Fruit fly (Drosophila melanogaster): ENCODE data around the gene Alg10.
A peak's percentile ranks its signal among the peaks of the same experiment; 100 is the strongest.

The Alg10 gene

dm6 chr3L:11124439-11124838, 40.3 kb upstream of the Alg10 start (continued):
- TF ChIP-seq MTF-1 (GFP tag; optimal IDR thresholded peaks at IDR 0.05; ENCODE audit: borderline replicate concordance) (no peak), MBD-R2 (GFP tag; IDR thresholded peaks at IDR 0.05) (no peak), pzg (GFP tag; optimal IDR thresholded peaks at IDR 0.05) (no peak), CG2129 (GFP tag; IDR thresholded peaks at IDR 0.05; ENCODE audit: partially characterized antibody) (no peak), nmo (GFP tag; optimal IDR thresholded peaks at IDR 0.05) (peak; percentile 14), CG10979 (tag; optimal IDR thresholded peaks at IDR 0.05) (peak; percentile 27), gce (GFP tag; IDR thresholded peaks at IDR 0.05) (no peak), ttk (GFP tag; IDR thresholded peaks at IDR 0.05) (no peak), CG15696 (tag; optimal IDR thresholded peaks at IDR 0.05) (no peak), Med (GFP tag) (peak; percentile 79), Dip3 (GFP tag; optimal IDR thresholded peaks at IDR 0.05) (no peak), hbn (GFP tag; IDR thresholded peaks at IDR 0.05; ENCODE audit: partially characterized antibody) (no peak), Pdp1 (GFP tag; optimal IDR thresholded peaks at IDR 0.05) (peak in 1 of 2 experiments; percentile 2), CG42726 (GFP tag; IDR thresholded peaks at IDR 0.05; ENCODE audit: partially characterized antibody) (no peak), cwo (GFP tag; optimal IDR thresholded peaks at IDR 0.05) (no peak), onecut (GFP tag; IDR thresholded peaks at IDR 0.05) (no peak), cas (GFP tag; IDR thresholded peaks at IDR 0.05) (no peak), CG16863 (GFP tag; optimal IDR thresholded peaks at IDR 0.05) (no peak), CG17912 (GFP tag; optimal IDR thresholded peaks at IDR 0.05) (no peak), CG15514 (GFP tag; optimal IDR thresholded peaks at IDR 0.05) (no peak), Opbp (GFP tag; IDR thresholded peaks at IDR 0.05; ENCODE audit: partially characterized antibody) (no peak), CG8359 (GFP tag; optimal IDR thresholded peaks at IDR 0.05; ENCODE audit: borderline replicate concordance) (no peak), Ssrp (tag; optimal IDR thresholded peaks at IDR 0.05) (peak; percentile 11), CG13123 (GFP tag; optimal IDR thresholded peaks at IDR 0.05) (no peak), wek (GFP tag; optimal IDR thresholded peaks at IDR 0.05) (no peak), sens (GFP tag) (peak; percentile 83), CG18262 (tag; optimal IDR thresholded peaks at IDR 0.05) (peak; percentile 34), dmrt99B (tag; optimal IDR thresholded peaks at IDR 0.05) (peak; percentile 29), CoRest (tag; optimal IDR thresholded peaks at IDR 0.05) (peak; percentile 13), zf30C (GFP tag; optimal IDR thresholded peaks at IDR 0.05) (no peak), usp (GFP tag; optimal IDR thresholded peaks at IDR 0.05) (no peak), Xbp1 (GFP tag; optimal IDR thresholded peaks at IDR 0.05) (peak; percentile 1), CG11723 (GFP tag; optimal IDR thresholded peaks at IDR 0.05) (no peak), CG17612 (GFP tag; IDR thresholded peaks at IDR 0.05) (no peak), Ets65A (GFP tag) (peak; percentile 24), tio (GFP tag; optimal IDR thresholded peaks at IDR 0.05) (no peak), fd96Cb (tag; optimal IDR thresholded peaks at IDR 0.05) (peak; percentile 7), CG12769 (tag; optimal IDR thresholded peaks at IDR 0.05) (no peak), Hr51 (GFP tag; optimal IDR thresholded peaks at IDR 0.05) (peak in 1 of 2 experiments; percentile 20), CG31441 (GFP tag; IDR thresholded peaks at IDR 0.05) (peak; percentile 32; the same call in 1 of the 2 replicates), Sox102F (GFP tag; optimal IDR thresholded peaks at IDR 0.05) (peak; percentile 6), CG7786 (GFP tag; optimal IDR thresholded peaks at IDR 0.05) (no peak), phol (tag; optimal IDR thresholded peaks at IDR 0.05) (peak; percentile 13), z (GFP tag; IDR thresholded peaks at IDR 0.05) (no peak), chn (GFP tag; optimal IDR thresholded peaks at IDR 0.05) (peak; percentile 16), Drgx (GFP tag; IDR thresholded peaks at IDR 0.05) (no peak), pros (GFP tag; optimal IDR thresholded peaks at IDR 0.05) (no peak), ase (GFP tag; IDR thresholded peaks at IDR 0.05) (no peak), CG11085 (GFP tag; IDR thresholded peaks at IDR 0.05) (no peak), CG12236 (GFP tag; optimal IDR thresholded peaks at IDR 0.05) (no peak)

Measured in whole organism, embryonic.